Fruit fly (Drosophila melanogaster) whole organism, prepupa: ENCODE results near the gene ppk14.

ENCODE experiments used
- CG10631 ChIP-seq: fragments of 200-800 bp; sonication (Bioruptor generic); optimal IDR thresholded peaks from 2 replicates; lab custom pipeline; 2016; ENCODE audit warnings: missing biosample characterization, missing genetic modification characterization
- CG11902 ChIP-seq: fragments of 200-800 bp; sonication (Bioruptor generic); optimal IDR thresholded peaks from 3 replicates; lab custom pipeline; 2016; ENCODE audit warnings: missing biosample characterization, missing genetic modification characterization
- CG3032 ChIP-seq: fragments of 200-800 bp; optimal IDR thresholded peaks from 2 replicates; lab custom pipeline; 2019; ENCODE audit warnings: missing biosample characterization, mild to moderate bottlenecking, missing genetic modification characterization, moderate library complexity
- CG31627 ChIP-seq: fragments of 200-800 bp; sonication (Bioruptor generic); optimal IDR thresholded peaks from 3 replicates; lab custom pipeline; 2016; ENCODE audit warnings: missing biosample characterization, missing genetic modification characterization
- CG32006 ChIP-seq: fragments of 200-800 bp; sonication (Bioruptor generic); optimal IDR thresholded peaks from 3 replicates; lab custom pipeline; 2017; ENCODE audit warnings: missing biosample characterization, mild to moderate bottlenecking, missing genetic modification characterization
- CG3919 ChIP-seq: fragments of 200-800 bp; sonication (Bioruptor generic); optimal IDR thresholded peaks from 3 replicates; lab custom pipeline; 2016; ENCODE audit warnings: missing biosample characterization, missing genetic modification characterization
- CG4318 ChIP-seq: fragments of 200-800 bp; sonication (Bioruptor generic); optimal IDR thresholded peaks from 3 replicates; lab custom pipeline; 2017; ENCODE audit warnings: missing biosample characterization, mild to moderate bottlenecking, missing genetic modification characterization
- CG6276 ChIP-seq: fragments of 200-800 bp; sonication (Bioruptor generic); optimal IDR thresholded peaks from 2 replicates; lab custom pipeline; 2017; ENCODE audit warnings: missing biosample characterization, mild to moderate bottlenecking, missing genetic modification characterization
- CG6808 ChIP-seq: fragments of 200-800 bp; sonication (Bioruptor generic); optimal IDR thresholded peaks from 3 replicates; lab custom pipeline; 2017; ENCODE audit warnings: missing biosample characterization, missing genetic modification characterization, mild to moderate bottlenecking, moderate library complexity, missing genetic modification reagents
- CG6854 ChIP-seq: fragments of 200-800 bp; sonication (Bioruptor generic); optimal IDR thresholded peaks from 2 replicates; lab custom pipeline; 2017; ENCODE audit warnings: missing biosample characterization, mild to moderate bottlenecking, missing genetic modification characterization
- CG7368 ChIP-seq: fragments of 200-800 bp; sonication (Bioruptor generic); optimal IDR thresholded peaks from 3 replicates; lab custom pipeline; 2016; ENCODE audit warnings: missing biosample characterization, missing genetic modification characterization
- CG8319 ChIP-seq: fragments of 200-800 bp; sonication (Bioruptor generic); optimal IDR thresholded peaks from 3 replicates; lab custom pipeline; 2016; ENCODE audit warnings: missing biosample characterization, missing genetic modification characterization
- CG9139 ChIP-seq: fragments of 200-800 bp; sonication (Bioruptor generic); optimal IDR thresholded peaks from 3 replicates; lab custom pipeline; 2017; ENCODE audit warnings: missing biosample characterization, mild to moderate bottlenecking, missing genetic modification characterization
- Eip75B ChIP-seq: fragments of 200-800 bp; sonication (Bioruptor generic); optimal IDR thresholded peaks from 3 replicates; lab custom pipeline; 2016; ENCODE audit warnings: missing biosample characterization, missing genetic modification characterization
- Eip78C ChIP-seq: fragments of 200-800 bp; sonication (Bioruptor generic); peaks from one replicate; lab custom pipeline; 2016; ENCODE audit warnings: missing biosample characterization, missing genetic modification characterization
- Ets21C ChIP-seq: fragments of 200-800 bp; sonication (Bioruptor generic); optimal IDR thresholded peaks from 3 replicates; lab custom pipeline; 2016; ENCODE audit warnings: missing biosample characterization, missing genetic modification characterization
- Gug ChIP-seq: fragments of 200-800 bp; sonication (Bioruptor generic); IDR thresholded peaks from 2 replicates; pipeline ENCODE4 v1.3.6; 2022; ENCODE audit warnings: missing biosample characterization, missing genetic modification characterization
- Hr38 ChIP-seq: sonication (Bioruptor generic); optimal IDR thresholded peaks from 2 replicates; lab custom pipeline; 2016; ENCODE audit warnings: missing biosample characterization, missing genetic modification characterization
- Met ChIP-seq: fragments of 200-800 bp; sonication (Bioruptor generic); optimal IDR thresholded peaks from 3 replicates; lab custom pipeline; 2016; ENCODE audit warnings: missing biosample characterization, missing genetic modification characterization
- OdsH ChIP-seq: fragments of 200-800 bp; sonication (Bioruptor generic); optimal IDR thresholded peaks from 3 replicates; lab custom pipeline; 2016; ENCODE audit warnings: missing biosample characterization, missing genetic modification characterization
- Sox102F ChIP-seq: fragments of 200-800 bp; sonication (Bioruptor generic); optimal IDR thresholded peaks from 2 replicates; lab custom pipeline; 2016; ENCODE audit warnings: missing biosample characterization, mild to moderate bottlenecking, missing genetic modification characterization
- Sox14 ChIP-seq: fragments of 200-800 bp; sonication (Bioruptor generic); optimal IDR thresholded peaks from 3 replicates; lab custom pipeline; 2016; ENCODE audit warnings: missing biosample characterization, missing genetic modification characterization
- Sox15 ChIP-seq: fragments of 200-800 bp; sonication (Bioruptor generic); optimal IDR thresholded peaks from 3 replicates; lab custom pipeline; 2016; ENCODE audit warnings: missing biosample characterization, missing genetic modification characterization
- acj6 ChIP-seq: fragments of 200-800 bp; sonication (Bioruptor generic); optimal IDR thresholded peaks from 3 replicates; lab custom pipeline; 2016; ENCODE audit warnings: missing biosample characterization, missing genetic modification characterization
- cyc ChIP-seq: fragments of 200-800 bp; sonication (Bioruptor generic); optimal IDR thresholded peaks from 3 replicates; lab custom pipeline; 2016; ENCODE audit warnings: missing biosample characterization, missing genetic modification characterization
- dac ChIP-seq: fragments of 200-800 bp; sonication (Bioruptor generic); optimal IDR thresholded peaks from 2 replicates; lab custom pipeline; 2017; ENCODE audit warnings: missing biosample characterization, mild to moderate bottlenecking, missing genetic modification characterization
- fd59A ChIP-seq: fragments of 200-800 bp; sonication (Bioruptor generic); optimal IDR thresholded peaks from 2 replicates; lab custom pipeline; 2017; ENCODE audit warnings: missing biosample characterization, mild to moderate bottlenecking, missing genetic modification characterization, missing genetic modification reagents
- fd85E ChIP-seq: fragments of 200-800 bp; sonication (Bioruptor generic); optimal IDR thresholded peaks from 3 replicates; lab custom pipeline; 2016; ENCODE audit warnings: missing biosample characterization, missing genetic modification characterization
- fkh ChIP-seq: fragments of 200-800 bp; sonication (Bioruptor generic); optimal IDR thresholded peaks from 3 replicates; lab custom pipeline; 2017; ENCODE audit warnings: missing biosample characterization, mild to moderate bottlenecking, missing genetic modification characterization, moderate library complexity
- lz ChIP-seq: fragments of 200-800 bp; sonication (Bioruptor generic); optimal IDR thresholded peaks from 3 replicates; lab custom pipeline; 2016; ENCODE audit warnings: missing biosample characterization, missing genetic modification characterization
- net ChIP-seq: fragments of 200-800 bp; sonication (Bioruptor generic); optimal IDR thresholded peaks from 3 replicates; lab custom pipeline; 2016; ENCODE audit warnings: missing biosample characterization, missing genetic modification characterization
- svp ChIP-seq: fragments of 200-800 bp; sonication (Bioruptor generic); peaks from one replicate; lab custom pipeline; 2016; ENCODE audit warnings: missing biosample characterization, missing genetic modification characterization
- topi ChIP-seq: fragments of 200-800 bp; sonication (Bioruptor generic); optimal IDR thresholded peaks from 3 replicates; lab custom pipeline; 2016; ENCODE audit warnings: missing biosample characterization, missing genetic modification characterization

Gene ppk14

DNA sequence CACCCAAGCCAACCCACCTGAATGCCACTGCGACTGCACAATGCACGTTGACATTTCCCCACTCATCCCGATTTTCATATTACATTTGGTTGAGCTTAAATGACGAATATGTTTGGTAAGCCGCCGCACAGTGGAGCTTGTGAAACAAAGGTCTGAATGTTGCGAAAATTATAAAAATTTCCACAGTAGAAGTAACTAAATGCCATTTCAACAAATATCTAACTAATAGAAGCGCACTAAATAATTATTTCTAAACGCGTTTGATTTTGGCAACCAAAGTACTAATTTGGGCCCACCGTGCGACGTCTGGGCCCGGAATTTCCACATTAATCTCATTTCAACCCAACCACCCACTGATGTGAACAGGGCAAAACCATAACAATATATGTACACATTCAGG, 47.9 kb upstream of the ppk14 start (continued):
- TF ChIP-seq CG6276 (GFP tag; lab: Kevin White, UChicago) = no peak
- TF ChIP-seq CG3032 (tag; lab: Kevin White, UChicago) = no peak
- peak; percentile 10 for TF ChIP-seq CG11902 (GFP tag; lab: Kevin White, UChicago)
- peak; percentile 30 for TF ChIP-seq topi (GFP tag; lab: Kevin White, UChicago)
- no peak for TF ChIP-seq Sox15
- no peak for TF ChIP-seq fd59A (GFP tag; lab: Kevin White, UChicago)
- TF ChIP-seq net (GFP tag; lab: Kevin White, UChicago) = peak; percentile 24
- TF ChIP-seq CG31627 (GFP tag; lab: Kevin White, UChicago) = peak; percentile 40
- TF ChIP-seq Sox14 = peak; percentile 44
- TF ChIP-seq lz (GFP tag; lab: Kevin White, UChicago) = peak; percentile 18
- no peak for TF ChIP-seq fkh (GFP tag; lab: Kevin White, UChicago)
- peak; percentile 59 for TF ChIP-seq Met (GFP tag; lab: Kevin White, UChicago)
- TF ChIP-seq CG3919 (GFP tag; lab: Kevin White, UChicago) = peak; percentile 49
- peak; percentile 71 for TF ChIP-seq svp (GFP tag; lab: Kevin White, UChicago)
- peak; percentile 29 for TF ChIP-seq CG4318 (GFP tag; lab: Kevin White, UChicago)
- peak; percentile 29 for TF ChIP-seq Ets21C (GFP tag; lab: Kevin White, UChicago)
- peak; percentile 9 for TF ChIP-seq Eip75B (GFP tag; lab: Kevin White, UChicago)
- TF ChIP-seq CG8319 = no peak
- no peak for TF ChIP-seq CG6808 (GFP tag; lab: Kevin White, UChicago)
- TF ChIP-seq CG7368 (GFP tag; lab: Kevin White, UChicago) = peak; percentile 6

- TF ChIP-seq Sox14 (no peak), CG8319 (no peak), Sox102F (no peak), CG6854 (GFP tag; lab: Kevin White, UChicago) (no peak), CG9139 (GFP tag; lab: Kevin White, UChicago) (no peak), CG6276 (GFP tag; lab: Kevin White, UChicago) (no peak), CG32006 (no peak), CG10631 (GFP tag; lab: Kevin White, UChicago) (no peak), lz (GFP tag; lab: Kevin White, UChicago) (no peak)
These were observed 46.1 kb upstream of the ppk14 start, which contains the start of the genes CG43922 and CG13984 for dm6 chr2L:6308651-6309050. TSS of gene CG43922 (minus strand) at chr2L:6308751. TSS of gene CG13984 (plus strand) at chr2L:6308819.

- no peak for TF ChIP-seq fd59A (GFP tag; lab: Kevin White, UChicago)
- TF ChIP-seq svp (GFP tag; lab: Kevin White, UChicago) = peak; percentile 4
These were observed 44.9 kb upstream of the ppk14 start for dm6 chr2L:6309879-6310278.

DNA sequence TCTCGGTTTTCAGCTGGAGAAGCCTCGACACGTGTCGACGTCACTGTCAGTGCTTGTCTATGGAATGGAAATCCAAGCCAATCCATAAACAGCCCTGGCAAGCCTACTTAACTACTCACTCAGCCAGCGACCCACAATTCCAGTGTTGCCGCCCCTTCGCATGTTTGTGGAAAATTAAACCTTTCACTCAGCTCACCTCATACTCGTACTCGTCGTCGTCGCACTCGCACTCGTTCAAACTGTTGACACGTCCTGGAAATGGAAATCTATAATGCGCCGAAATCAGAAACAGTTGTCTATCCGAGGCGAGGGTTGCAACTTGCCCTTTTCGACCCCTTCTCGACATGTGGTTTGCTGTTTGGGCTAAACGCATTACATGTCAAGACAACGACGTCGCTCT, 35.7 kb upstream of the ppk14 start:
- TF ChIP-seq Hr38 (GFP tag; lab: Kevin White, UChicago) (no peak), Gug (no peak), CG6808 (GFP tag; lab: Kevin White, UChicago) (no peak), fd85E (GFP tag; lab: Kevin White, UChicago) (no peak)

dm6 chr2L:6323536-6324385, 31.0 kb upstream of the ppk14 start, which contains the start of gene PDZ-GEF:
TSS of gene PDZ-GEF (plus strand) at chr2L:6323767.
- TF ChIP-seq dac (GFP tag; lab: Kevin White, UChicago) (no peak), CG6854 (GFP tag; lab: Kevin White, UChicago) (no peak), acj6 (GFP tag; lab: Kevin White, UChicago) (peak; percentile 5), lz (GFP tag; lab: Kevin White, UChicago) (peak; percentile 30), Hr38 (GFP tag; lab: Kevin White, UChicago) (no peak), cyc (peak; percentile 45), Eip78C (peak; percentile 55), CG31627 (GFP tag; lab: Kevin White, UChicago) (peak; percentile 40), CG3919 (GFP tag; lab: Kevin White, UChicago) (no peak), Met (GFP tag; lab: Kevin White, UChicago) (peak; percentile 38), Eip75B (GFP tag; lab: Kevin White, UChicago) (peak; percentile 30), Sox14 (peak; percentile 27), OdsH (GFP tag; lab: Kevin White, UChicago) (peak; percentile 10)
